Fruit fly (Drosophila melanogaster) whole organism, embryonic: ENCODE measurements around the gene rdog.
A peak's percentile ranks its signal among the peaks of the same experiment; 100 is the strongest.

Experiments
- Blimp-1 ChIP-seq: fragments of 200-800 bp; sonication (Bioruptor generic); optimal IDR thresholded peaks from 3 replicates; lab custom pipeline; 2018; ENCODE audit warnings: missing biosample characterization, missing genetic modification characterization, mild to moderate bottlenecking, moderate library complexity, missing genetic modification reagents
- CG11723 ChIP-seq: fragments of 200-800 bp; sonication (Bioruptor generic); optimal IDR thresholded peaks from 2 replicates; lab custom pipeline; 2017; ENCODE audit warnings: missing biosample characterization, mild to moderate bottlenecking, missing genetic modification characterization
- CG12299 ChIP-seq: fragments of 200-800 bp; sonication (Bioruptor generic); optimal IDR thresholded peaks from 2 replicates; lab custom pipeline; 2018; ENCODE audit warnings: missing biosample characterization, mild to moderate bottlenecking, missing genetic modification characterization
- CG15073 ChIP-seq: fragments of 200-800 bp; sonication (Bioruptor generic); optimal IDR thresholded peaks from 2 replicates; lab custom pipeline; 2016; ENCODE audit warnings: missing biosample characterization, missing genetic modification characterization
- CG15696 ChIP-seq: fragments of 200-800 bp; sonication (Bioruptor generic); optimal IDR thresholded peaks from 2 replicates; lab custom pipeline; 2019; ENCODE audit warnings: missing biosample characterization, mild to moderate bottlenecking, missing genetic modification characterization, moderate library complexity
- CG17568 ChIP-seq: fragments of 200-800 bp; sonication (Bioruptor generic); optimal IDR thresholded peaks from 2 replicates; lab custom pipeline; 2018; ENCODE audit warnings: missing biosample characterization, mild to moderate bottlenecking, missing genetic modification characterization, moderate library complexity
- CG18262 ChIP-seq: fragments of 200-800 bp; optimal IDR thresholded peaks from 3 replicates; lab custom pipeline; 2019; ENCODE audit warnings: missing biosample characterization, mild to moderate bottlenecking, missing genetic modification characterization, moderate library complexity
- CG34422 ChIP-seq: fragments of 200-800 bp; sonication (Bioruptor generic); IDR thresholded peaks from 3 replicates; pipeline ENCODE4 v1.3.6; 2022; ENCODE audit warnings: missing biosample characterization, missing genetic modification characterization
- CG3838 ChIP-seq: fragments of 200-800 bp; sonication (Bioruptor generic); optimal IDR thresholded peaks from 3 replicates; lab custom pipeline; 2016; ENCODE audit warnings: missing biosample characterization, missing genetic modification characterization
- CG5953 ChIP-seq: fragments of 200-800 bp; sonication (Bioruptor generic); IDR thresholded peaks from 2 replicates; pipeline ENCODE4 v1.3.6; 2022; ENCODE audit warnings: missing biosample characterization, missing genetic modification characterization
- CG6683 ChIP-seq: fragments of 200-800 bp; sonication (Bioruptor generic); optimal IDR thresholded peaks from 2 replicates; lab custom pipeline; 2017; ENCODE audit warnings: missing biosample characterization, mild to moderate bottlenecking, missing genetic modification characterization, missing genetic modification reagents
- CG8281 ChIP-seq: fragments of 200-800 bp; sonication (Bioruptor generic); optimal IDR thresholded peaks from 2 replicates; lab custom pipeline; 2018; ENCODE audit warnings: missing biosample characterization, mild to moderate bottlenecking, missing genetic modification characterization, moderate library complexity
- CG8290 ChIP-seq, 3 experiments: fragments of 200-800 bp; sonication (Bioruptor generic); optimal IDR thresholded peaks; 2 replicates each; lab custom pipeline; 2016 to 2019; ENCODE audit warnings: missing biosample characterization in 3 of 3, missing genetic modification characterization in 3 of 3, mild to moderate bottlenecking in 2 of 3, moderate library complexity in 1 of 3
- CG8388 ChIP-seq: fragments of 200-800 bp; sonication (Bioruptor generic); optimal IDR thresholded peaks from 2 replicates; lab custom pipeline; 2019; ENCODE audit warnings: missing biosample characterization, mild to moderate bottlenecking, missing genetic modification characterization, moderate library complexity
- Elba2 ChIP-seq: fragments of 200-800 bp; sonication (Bioruptor generic); optimal IDR thresholded peaks from 3 replicates; lab custom pipeline; 2016; ENCODE audit warnings: missing biosample characterization, missing genetic modification characterization
- GATAe ChIP-seq: fragments of 200-800 bp; sonication (Bioruptor generic); conservative IDR thresholded peaks from 2 replicates; pipeline ENCODE4 v1.3.6; 2022; ENCODE audit warnings: missing biosample characterization, missing genetic modification characterization
- Jarid2 ChIP-seq: fragments of 200-800 bp; sonication (Bioruptor generic); optimal IDR thresholded peaks from 3 replicates; lab custom pipeline; 2017; ENCODE audit warnings: mild to moderate bottlenecking, missing biosample characterization, missing genetic modification reagents, missing genetic modification characterization
- Mrtf ChIP-seq: fragments of 200-800 bp; sonication (Bioruptor generic); IDR thresholded peaks from 3 replicates; pipeline ENCODE4 v1.3.6; 2022; ENCODE audit warnings: missing biosample characterization, missing genetic modification characterization
- NC2β ChIP-seq: fragments of 200-800 bp; sonication (Bioruptor generic); optimal IDR thresholded peaks from 2 replicates; lab custom pipeline; 2016; ENCODE audit warnings: missing biosample characterization, missing genetic modification characterization
- Oaz ChIP-seq: fragments of 200-800 bp; sonication (Bioruptor generic); IDR thresholded peaks from 2 replicates; pipeline ENCODE4 v1.3.6; 2022; ENCODE audit warnings: missing biosample characterization, missing genetic modification characterization
- Opbp ChIP-seq: fragments of 200-800 bp; sonication (Bioruptor generic); IDR thresholded peaks from 3 replicates; pipeline ENCODE4 v1.3.6; 2022; ENCODE audit warnings: missing biosample characterization, missing genetic modification characterization; ENCODE audit not compliant: partially characterized antibody
- Rfx ChIP-seq: fragments of 200-800 bp; sonication (Bioruptor generic); IDR thresholded peaks from 2 replicates; pipeline ENCODE4 v1.3.6; 2022; ENCODE audit warnings: missing biosample characterization, missing genetic modification characterization
- Side ChIP-seq: fragments of 200-800 bp; sonication (Bioruptor generic); optimal IDR thresholded peaks from 2 replicates; lab custom pipeline; 2016; ENCODE audit warnings: missing biosample characterization, missing genetic modification characterization
- Spps ChIP-seq: fragments of 200-800 bp; sonication (Bioruptor generic); optimal IDR thresholded peaks from 2 replicates; lab custom pipeline; 2018; ENCODE audit warnings: missing biosample characterization, mild to moderate bottlenecking, missing genetic modification characterization
- Xrp1 ChIP-seq: fragments of 200-800 bp; sonication (Bioruptor generic); IDR thresholded peaks from 2 replicates; pipeline ENCODE4 v1.3.6; 2022; ENCODE audit warnings: missing biosample characterization, missing genetic modification characterization
- al ChIP-seq: fragments of 200-800 bp; sonication (Bioruptor generic); IDR thresholded peaks from 2 replicates; pipeline ENCODE4 v1.3.6; 2022; ENCODE audit warnings: missing biosample characterization, missing genetic modification characterization
- aop ChIP-seq: fragments of 200-800 bp; sonication (Bioruptor generic); IDR thresholded peaks from 2 replicates; pipeline ENCODE4 v1.3.6; 2022; ENCODE audit warnings: missing biosample characterization, missing genetic modification characterization
- cad ChIP-seq: fragments of >200 bp; optimal IDR thresholded peaks from 2 replicates; lab custom pipeline; 2017; ENCODE audit warnings: missing biosample characterization, missing genetic modification characterization
- ewg ChIP-seq: fragments of 200-800 bp; sonication (Bioruptor generic); optimal IDR thresholded peaks from 3 replicates; lab custom pipeline; 2017; ENCODE audit warnings: mild to moderate bottlenecking, missing biosample characterization, missing genetic modification reagents, missing genetic modification characterization
- fru ChIP-seq: fragments of >200 bp; optimal IDR thresholded peaks from 2 replicates; lab custom pipeline; 2017
- gem ChIP-seq: fragments of 200-800 bp; sonication (Bioruptor generic); optimal IDR thresholded peaks from 2 replicates; lab custom pipeline; 2019; ENCODE audit warnings: missing biosample characterization, mild to moderate bottlenecking, missing genetic modification characterization, moderate library complexity
- gfzf ChIP-seq: fragments of 200-800 bp; sonication (Bioruptor generic); optimal IDR thresholded peaks from 2 replicates; lab custom pipeline; 2016; ENCODE audit warnings: missing biosample characterization, mild to moderate bottlenecking, missing genetic modification characterization, moderate library complexity
- grn ChIP-seq: fragments of 200-800 bp; sonication (Bioruptor generic); optimal IDR thresholded peaks from 3 replicates; lab custom pipeline; 2017; ENCODE audit warnings: missing biosample characterization, missing genetic modification characterization
- gro ChIP-seq: fragments of 200-800 bp; sonication (Bioruptor generic); optimal IDR thresholded peaks from 2 replicates; lab custom pipeline; 2016; ENCODE audit warnings: missing biosample characterization, missing genetic modification characterization
- gsb ChIP-seq: fragments of 200-800 bp; sonication (Bioruptor generic); IDR thresholded peaks from 2 replicates; pipeline ENCODE4 v1.3.6; 2022; ENCODE audit warnings: missing biosample characterization, missing genetic modification characterization
- gsb-n ChIP-seq: fragments of 200-800 bp; sonication (Bioruptor generic); optimal IDR thresholded peaks from 3 replicates; lab custom pipeline; 2018; ENCODE audit warnings: missing biosample characterization, mild to moderate bottlenecking, missing genetic modification characterization
- gt ChIP-seq: fragments of 200-800 bp; sonication (Bioruptor generic); IDR thresholded peaks from 2 replicates; pipeline ENCODE4 v1.3.6; 2022; ENCODE audit warnings: missing biosample characterization, missing genetic modification characterization
- hth ChIP-seq: fragments of >200 bp; optimal IDR thresholded peaks from 2 replicates; lab custom pipeline; 2017; ENCODE audit warnings: inconsistent platforms
- lilli ChIP-seq: fragments of 200-800 bp; sonication (Bioruptor generic); optimal IDR thresholded peaks from 3 replicates; lab custom pipeline; 2016; ENCODE audit warnings: missing biosample characterization, missing genetic modification characterization
- lmd ChIP-seq: fragments of 200-800 bp; sonication (Bioruptor generic); IDR thresholded peaks from 2 replicates; pipeline ENCODE4 v1.3.6; 2022; ENCODE audit warnings: missing biosample characterization, missing genetic modification characterization
- mam ChIP-seq: fragments of 200-800 bp; sonication (Bioruptor generic); optimal IDR thresholded peaks from 3 replicates; lab custom pipeline; 2016; ENCODE audit warnings: missing biosample characterization, missing genetic modification characterization
- nmo ChIP-seq: fragments of 200-800 bp; sonication (Bioruptor generic); optimal IDR thresholded peaks from 2 replicates; lab custom pipeline; 2018; ENCODE audit warnings: missing biosample characterization, mild to moderate bottlenecking, missing genetic modification characterization, moderate library complexity
- phol ChIP-seq: fragments of 200-800 bp; sonication (Bioruptor generic); optimal IDR thresholded peaks from 3 replicates; lab custom pipeline; 2018; ENCODE audit warnings: missing biosample characterization, mild to moderate bottlenecking, missing genetic modification characterization, moderate library complexity
- psq ChIP-seq: fragments of 200-800 bp; sonication (Bioruptor generic); optimal IDR thresholded peaks from 2 replicates; lab custom pipeline; 2017; ENCODE audit warnings: missing biosample characterization, missing genetic modification characterization
- sens ChIP-seq: fragments of 200-800 bp; sonication (Bioruptor generic); peaks from one replicate; lab custom pipeline; 2016; ENCODE audit warnings: missing biosample characterization, missing genetic modification characterization
- sug ChIP-seq: fragments of 200-800 bp; optimal IDR thresholded peaks from 2 replicates; lab custom pipeline; 2019; ENCODE audit warnings: missing biosample characterization, mild to moderate bottlenecking, missing genetic modification characterization, moderate library complexity
- trem ChIP-seq: fragments of 200-800 bp; optimal IDR thresholded peaks from 3 replicates; lab custom pipeline; 2019; ENCODE audit warnings: missing biosample characterization, mild to moderate bottlenecking, missing genetic modification characterization, moderate library complexity
- trh ChIP-seq: fragments of 200-800 bp; sonication (Bioruptor generic); optimal IDR thresholded peaks from 2 replicates; lab custom pipeline; 2016; ENCODE audit warnings: missing biosample characterization, missing genetic modification characterization
- usp ChIP-seq: fragments of >200 bp; optimal IDR thresholded peaks from 2 replicates; lab custom pipeline; 2017; ENCODE audit warnings: missing biosample characterization, missing genetic modification characterization

Gene rdog

dm6 chr3R:29204612-29205480 lies 46.9 kb downstream of the rdog start (continued):
- peak; percentile 27; the same call in 1 of the 2 replicates for TF ChIP-seq Oaz
- TF ChIP-seq trem (tag; lab: Kevin White, UChicago), result peak; percentile 74
- TF ChIP-seq CG12299, result peak; percentile 59
- TF ChIP-seq usp (GFP tag; lab: Kevin White, UChicago), result no peak
- TF ChIP-seq CG8281 (tag; lab: Kevin White, UChicago), result peak; percentile 58
- peak; percentile 81 for TF ChIP-seq CG34422 (GFP tag; lab: Robert Waterston, UW)
- peak; percentile 42 for TF ChIP-seq Jarid2 (GFP tag; lab: Kevin White, UChicago)
- no peak for TF ChIP-seq trh (GFP tag; lab: Kevin White, UChicago)
- TF ChIP-seq gfzf (GFP tag; lab: Kevin White, UChicago), result no peak
- TF ChIP-seq CG6683 (GFP tag; lab: Kevin White, UChicago), result peak; percentile 23
- 0 out of 2 replicates have a peak, but pooled peaks have one; percentile 22 for TF ChIP-seq gsb (GFP tag; lab: Robert Waterston, UW)
- peak; percentile 71 for TF ChIP-seq Side (GFP tag; lab: Kevin White, UChicago)
- peak; percentile 52; the same call in 1 of the 2 replicates for TF ChIP-seq CG5953 (GFP tag; lab: Robert Waterston, UW)
- peak; percentile 87 for TF ChIP-seq gem (tag; lab: Kevin White, UChicago)
- TF ChIP-seq CG15073 (GFP tag; lab: Kevin White, UChicago), result peak; percentile 17
- no peak for TF ChIP-seq grn (GFP tag; lab: Kevin White, UChicago)
- peak; percentile 89 for TF ChIP-seq Xrp1 (GFP tag; lab: Robert Waterston, UW)
- no peak for TF ChIP-seq CG3838 (GFP tag; lab: Kevin White, UChicago)
- peak; percentile 97 for TF ChIP-seq sens
- TF ChIP-seq mam (GFP tag; lab: Kevin White, UChicago), result peak; percentile 60
- peak; percentile 68 for TF ChIP-seq NC2β (GFP tag; lab: Kevin White, UChicago)
- TF ChIP-seq Elba2 (GFP tag; lab: Kevin White, UChicago), result no peak
- peak; percentile 60 for TF ChIP-seq Rfx (GFP tag; lab: Robert Waterston, UW)
- peak; percentile 55 for TF ChIP-seq lilli (GFP tag; lab: Kevin White, UChicago)
- TF ChIP-seq CG17568 (GFP tag; lab: Kevin White, UChicago), result peak; percentile 47
- TF ChIP-seq lmd (GFP tag; lab: Robert Waterston, UW), result peak; percentile 82
- TF ChIP-seq CG18262 (tag; lab: Kevin White, UChicago), result peak; percentile 86
- peak; percentile 12 for TF ChIP-seq sug (tag; lab: Kevin White, UChicago)
- peak; percentile 84 for TF ChIP-seq nmo (GFP tag; lab: Kevin White, UChicago)
- peak; percentile 68; the same call in 2 of the 3 replicates for TF ChIP-seq Mrtf
- TF ChIP-seq gsb-n (tag; lab: Kevin White, UChicago), result peak; percentile 69
- TF ChIP-seq CG8388 (GFP tag; lab: Kevin White, UChicago), result peak; percentile 79
- peak; percentile 49; the same call in 1 of the 2 replicates for TF ChIP-seq gt (GFP tag; lab: Robert Waterston, UW)
- TF ChIP-seq CG11723, result peak; percentile 78
- TF ChIP-seq cad, result no peak
- TF ChIP-seq psq, result peak; percentile 18
- TF ChIP-seq GATAe (GFP tag; lab: Robert Waterston, UW), result no peak
- TF ChIP-seq gro (GFP tag; lab: Kevin White, UChicago), result no peak
- TF ChIP-seq phol (tag; lab: Kevin White, UChicago), result peak; percentile 87
- peak; percentile 84 for TF ChIP-seq Blimp-1 (GFP tag; lab: Kevin White, UChicago)
- TF ChIP-seq aop, result peak; percentile 56; the same call in 1 of the 2 replicates
- TF ChIP-seq Spps (tag; lab: Kevin White, UChicago), result peak; percentile 72
- TF ChIP-seq hth, result no peak
- peak; percentile 77 for TF ChIP-seq CG8290 (GFP tag; optimal IDR thresholded peaks at IDR 0.05; lab: Kevin White, UChicago)
- peak; percentile 10 to 87 for TF ChIP-seq CG8290 (tag; optimal IDR thresholded peaks at IDR 0.05; lab: Kevin White, UChicago)
- TF ChIP-seq CG15696 (tag; lab: Kevin White, UChicago), result peak; percentile 51
- 0 out of 2 replicates have a peak, but pooled peaks have one; percentile 13 for TF ChIP-seq al
- no peak for TF ChIP-seq fru (lab: Kevin White, UChicago)
- no peak for TF ChIP-seq Opbp (GFP tag; lab: Robert Waterston, UW)
- TF ChIP-seq ewg (GFP tag; lab: Kevin White, UChicago), result peak; percentile 68
